Worm (Caenorhabditis elegans) whole organism, L4 larva: Measurements from ENCODE around the gene C45G9.11.

Experiments
- Y105C5A.15 ChIP-seq: fragments of 200-800 bp; sonication (Bioruptor generic); IDR thresholded peaks from 2 replicates; pipeline ENCODE4 v1.3.6; 2022; ENCODE audit warnings: missing genetic modification characterization, missing compliant biosample characterization
- ama-1 ChIP-seq: fragments of 150-350 bp; optimal IDR thresholded peaks from 2 replicates; lab custom pipeline; 2014; ENCODE audit warnings: inconsistent platforms, mixed read lengths
- dmd-8 ChIP-seq: fragments of 200-800 bp; sonication (Bioruptor generic); IDR thresholded peaks from 2 replicates; pipeline ENCODE4 v1.3.6; 2022; ENCODE audit warnings: missing genetic modification characterization, missing compliant biosample characterization
- dmd-9 ChIP-seq: fragments of 200-800 bp; sonication (Bioruptor generic); IDR thresholded peaks from 2 replicates; pipeline ENCODE4 v1.3.6; 2022; ENCODE audit warnings: missing genetic modification reagents, missing genetic modification characterization, missing compliant biosample characterization
- fkh-10 ChIP-seq: fragments of 150-350 bp; optimal IDR thresholded peaks from 2 replicates; lab custom pipeline; 2014; ENCODE audit warnings: missing biosample characterization, missing genetic modification reagents, missing genetic modification characterization
- mxl-2 ChIP-seq: fragments of 200-800 bp; sonication (Bioruptor generic); conservative IDR thresholded peaks from 2 replicates; pipeline ENCODE4 v1.3.6; 2022; ENCODE audit warnings: missing genetic modification reagents, missing genetic modification characterization, missing compliant biosample characterization
- zag-1 ChIP-seq: fragments of 150-350 bp; optimal IDR thresholded peaks from 2 replicates; lab custom pipeline; 2014; ENCODE audit warnings: missing biosample characterization, missing genetic modification characterization
- zfp-2 ChIP-seq: sonication (generic microtip); optimal IDR thresholded peaks from 2 replicates; lab custom pipeline; 2016; ENCODE audit warnings: mild to moderate bottlenecking, missing genetic modification characterization, missing compliant biosample characterization

- TF ChIP-seq zag-1 (tag; lab: Kevin White, UChicago), result no peak
- no peak for TF ChIP-seq dmd-8 (GFP tag; lab: Robert Waterston, UW)
- no peak for TF ChIP-seq mxl-2 (GFP tag; lab: Robert Waterston, UW)
- TF ChIP-seq zfp-2 (tag; lab: Kevin White, UChicago), result no peak
- no peak for TF ChIP-seq ama-1 (lab: Kevin White, UChicago)
- no peak for TF ChIP-seq fkh-10 (GFP tag; lab: Kevin White, UChicago)
- TF ChIP-seq dmd-9 (GFP tag; lab: Robert Waterston, UW), result no peak
- no peak for TF ChIP-seq Y105C5A.15 (GFP tag; lab: Robert Waterston, UW)
Observed at ce11 chrIII:5047740-5048139, 20.8 kb downstream of the C45G9.11 start, which contains the start of gene C45G9.5.
